Worm (Caenorhabditis elegans) whole organism, young adult: ENCODE data around the gene M02F4.2.

ENCODE experiments used
- C06A6.2 ChIP-seq: fragments of 200-800 bp; sonication (Bioruptor generic); conservative IDR thresholded peaks from 2 replicates; pipeline ENCODE4 v1.3.6; 2022; ENCODE audit warnings: missing genetic modification characterization, missing compliant biosample characterization
- F22D6.2 ChIP-seq: sonication (generic microtip); optimal IDR thresholded peaks from 2 replicates; lab custom pipeline; 2016; ENCODE audit warnings: mild to moderate bottlenecking, missing genetic modification characterization, missing compliant biosample characterization
- F57A8.1 ChIP-seq: fragments of 200-800 bp; sonication (Bioruptor generic); optimal IDR thresholded peaks from 2 replicates; lab custom pipeline; 2018; ENCODE audit warnings: mild to moderate bottlenecking, missing genetic modification characterization, moderate library complexity, missing compliant biosample characterization
- Y53G8AR.9 ChIP-seq: fragments of 200-800 bp; sonication (Bioruptor generic); conservative IDR thresholded peaks from 2 replicates; pipeline ENCODE4 v1.3.6; 2022; ENCODE audit warnings: missing genetic modification reagents, missing genetic modification characterization, missing compliant biosample characterization
- Y56A3A.18 ChIP-seq: fragments of 200-800 bp; sonication (Bioruptor generic); IDR thresholded peaks from 2 replicates; pipeline ENCODE4 v1.3.6; 2022; ENCODE audit warnings: missing genetic modification reagents, missing genetic modification characterization, missing compliant biosample characterization
- Y79H2A.3 ChIP-seq: fragments of 200-800 bp; sonication (Bioruptor generic); conservative IDR thresholded peaks from 2 replicates; pipeline ENCODE4 v1.3.6; 2022; ENCODE audit warnings: missing genetic modification reagents, missing genetic modification characterization, missing compliant biosample characterization
- Y95B8A.8 ChIP-seq: fragments of 200-800 bp; sonication (Bioruptor generic); IDR thresholded peaks from 2 replicates; pipeline ENCODE4 v1.3.6; 2022; ENCODE audit warnings: missing genetic modification reagents, missing genetic modification characterization, missing compliant biosample characterization
- ZK185.1 ChIP-seq: sonication (generic microtip); optimal IDR thresholded peaks from 2 replicates; lab custom pipeline; 2016; ENCODE audit warnings: mild to moderate bottlenecking, missing genetic modification characterization, missing compliant biosample characterization; ENCODE audit not compliant: poor library complexity, severe bottlenecking
- ama-1 ChIP-seq, 3 experiments: fragments of 150-350 bp in 1 of 3; sonication (generic microtip) in 2 of 3; optimal IDR thresholded peaks; 2 replicates each; lab custom pipeline; 2014 to 2018; ENCODE audit warnings: missing biosample characterization in 2 of 3, missing genetic modification characterization in 2 of 3, missing genetic modification reagents in 2 of 3
- ccch-3 ChIP-seq: fragments of 200-800 bp; sonication (Bioruptor generic); optimal IDR thresholded peaks from 2 replicates; lab custom pipeline; 2018; ENCODE audit warnings: mild to moderate bottlenecking, missing genetic modification characterization, missing compliant biosample characterization
- cebp-1 ChIP-seq, 2 experiments: fragments of 200-800 bp in 1 of 2; sonication (Bioruptor generic) in 1 of 2; sonication (generic microtip) in 1 of 2; IDR thresholded peaks in 1 of 2; optimal IDR thresholded peaks in 1 of 2; 2 replicates each; pipeline versions ENCODE4 v1.3.6 to Lab custom; 2017 to 2022; ENCODE audit warnings: missing compliant biosample characterization in 2 of 2, missing genetic modification characterization in 2 of 2, mild to moderate bottlenecking in 1 of 2, missing genetic modification reagents in 1 of 2, moderate library complexity in 1 of 2
- ceh-40 ChIP-seq: fragments of 200-800 bp; sonication (Bioruptor generic); IDR thresholded peaks from 2 replicates; pipeline ENCODE4 v1.3.6; 2022; ENCODE audit warnings: missing genetic modification characterization, missing compliant biosample characterization
- ceh-91 ChIP-seq: fragments of 200-800 bp; sonication (Bioruptor generic); IDR thresholded peaks from 2 replicates; pipeline ENCODE4 v1.3.6; 2022; ENCODE audit warnings: missing genetic modification reagents, missing genetic modification characterization, missing compliant biosample characterization
- chd-7 ChIP-seq: sonication (generic microtip); optimal IDR thresholded peaks from 2 replicates; lab custom pipeline; 2016; ENCODE audit warnings: mild to moderate bottlenecking, missing genetic modification characterization, moderate library complexity, missing compliant biosample characterization
- dpff-1 ChIP-seq: sonication (generic microtip); optimal IDR thresholded peaks from 2 replicates; lab custom pipeline; 2017; ENCODE audit warnings: mild to moderate bottlenecking, missing genetic modification characterization, missing compliant biosample characterization
- dpl-1 ChIP-seq: fragments of 150-350 bp; optimal IDR thresholded peaks from 2 replicates; lab custom pipeline; 2014; ENCODE audit warnings: missing biosample characterization, missing genetic modification reagents, missing genetic modification characterization
- egl-44 ChIP-seq: fragments of 200-800 bp; sonication (Bioruptor generic); IDR thresholded peaks from 2 replicates; pipeline ENCODE4 v1.3.6; 2022; ENCODE audit warnings: missing genetic modification reagents, missing genetic modification characterization, missing compliant biosample characterization
- ets-4 ChIP-seq: fragments of 200-800 bp; sonication (Bioruptor generic); optimal IDR thresholded peaks from 2 replicates; lab custom pipeline; 2018; ENCODE audit warnings: mild to moderate bottlenecking, missing genetic modification characterization, missing compliant biosample characterization
- gei-17 ChIP-seq: fragments of 200-800 bp; sonication (Bioruptor generic); optimal IDR thresholded peaks from 2 replicates; lab custom pipeline; 2018; ENCODE audit warnings: mild to moderate bottlenecking, missing genetic modification characterization, missing compliant biosample characterization
- him-1 ChIP-seq: sonication (generic microtip); optimal IDR thresholded peaks from 2 replicates; lab custom pipeline; 2016; ENCODE audit warnings: missing genotype, missing genetic modification reagents, missing genetic modification characterization, missing compliant biosample characterization
- hlh-26 ChIP-seq: fragments of 200-800 bp; sonication (Bioruptor generic); conservative IDR thresholded peaks from 2 replicates; pipeline ENCODE4 v1.3.6; 2022; ENCODE audit warnings: missing genetic modification reagents, missing genetic modification characterization, missing compliant biosample characterization
- hsf-1 ChIP-seq: fragments of 200-800 bp; sonication (Bioruptor generic); IDR thresholded peaks from 2 replicates; pipeline ENCODE4 v1.3.6; 2022; ENCODE audit warnings: missing genetic modification reagents, missing genetic modification characterization, missing compliant biosample characterization
- let-526 ChIP-seq: fragments of 200-800 bp; sonication (Bioruptor generic); IDR thresholded peaks from 2 replicates; pipeline ENCODE4 v1.3.6; 2022; ENCODE audit warnings: missing genetic modification reagents, missing genetic modification characterization, missing compliant biosample characterization
- lin-35 ChIP-seq, 3 experiments: fragments of 150-350 bp in 2 of 3; sonication (generic microtip) in 1 of 3; optimal IDR thresholded peaks; 2 replicates each; lab custom pipeline; 2014 to 2018; ENCODE audit warnings: missing biosample characterization in 3 of 3, missing genetic modification characterization in 3 of 3, missing genetic modification reagents in 3 of 3
- lin-40 ChIP-seq: sonication (generic microtip); optimal IDR thresholded peaks from 2 replicates; lab custom pipeline; 2016; ENCODE audit warnings: missing genetic modification characterization, mild to moderate bottlenecking, missing compliant biosample characterization, missing genotype, missing genetic modification reagents
- madf-6 ChIP-seq: fragments of 200-800 bp; sonication (Bioruptor generic); IDR thresholded peaks from 2 replicates; pipeline ENCODE4 v1.3.6; 2022; ENCODE audit warnings: missing genetic modification reagents, missing genetic modification characterization, missing compliant biosample characterization
- mxl-1 ChIP-seq: sonication (generic microtip); optimal IDR thresholded peaks from 2 replicates; lab custom pipeline; 2016; ENCODE audit warnings: missing genetic modification characterization, missing compliant biosample characterization
- nfya-2 ChIP-seq: fragments of 200-800 bp; sonication (Bioruptor generic); IDR thresholded peaks from 2 replicates; pipeline ENCODE4 v1.3.6; 2022; ENCODE audit warnings: missing genetic modification reagents, missing genetic modification characterization, missing compliant biosample characterization
- nhr-80 ChIP-seq: sonication (generic microtip); optimal IDR thresholded peaks from 2 replicates; lab custom pipeline; 2016; ENCODE audit warnings: missing genetic modification characterization, missing compliant biosample characterization
- pbrm-1 ChIP-seq: fragments of 200-800 bp; sonication (Bioruptor generic); IDR thresholded peaks from 2 replicates; pipeline ENCODE4 v1.3.6; 2022; ENCODE audit warnings: missing genetic modification reagents, missing genetic modification characterization, missing compliant biosample characterization
- pha-4 ChIP-seq: fragments of 150-350 bp; sonication (generic microtip); optimal IDR thresholded peaks from 2 replicates; lab custom pipeline; 2014; ENCODE audit warnings: missing biosample characterization, missing genetic modification reagents, missing genetic modification characterization
- repo-1 ChIP-seq: sonication (generic microtip); optimal IDR thresholded peaks from 2 replicates; lab custom pipeline; 2017; ENCODE audit warnings: mild to moderate bottlenecking, missing genetic modification characterization, missing compliant biosample characterization
- sea-2 ChIP-seq: fragments of 200-800 bp; sonication (Bioruptor generic); IDR thresholded peaks from 2 replicates; pipeline ENCODE4 v1.3.6; 2022; ENCODE audit warnings: missing genetic modification characterization, missing compliant biosample characterization
- somi-1 ChIP-seq: fragments of 200-800 bp; sonication (Bioruptor generic); optimal IDR thresholded peaks from 2 replicates; lab custom pipeline; 2018; ENCODE audit warnings: mild to moderate bottlenecking, missing genetic modification characterization, missing compliant biosample characterization
- tlf-1 ChIP-seq: fragments of 200-800 bp; sonication (Bioruptor generic); optimal IDR thresholded peaks from 2 replicates; lab custom pipeline; 2018; ENCODE audit warnings: mild to moderate bottlenecking, missing genetic modification characterization, missing compliant biosample characterization
- xnd-1 ChIP-seq: sonication (generic microtip); optimal IDR thresholded peaks from 2 replicates; lab custom pipeline; 2016; ENCODE audit warnings: missing genotype, missing genetic modification reagents, missing genetic modification characterization, missing compliant biosample characterization
- ztf-18 ChIP-seq: sonication (generic microtip); optimal IDR thresholded peaks from 2 replicates; lab custom pipeline; 2016; ENCODE audit warnings: missing genotype, mild to moderate bottlenecking, missing genetic modification characterization, missing compliant biosample characterization
- ztf-3 ChIP-seq: fragments of 200-800 bp; sonication (Bioruptor generic); optimal IDR thresholded peaks from 2 replicates; lab custom pipeline; 2018; ENCODE audit warnings: mild to moderate bottlenecking, missing genetic modification characterization, missing compliant biosample characterization

Gene M02F4.2

ce11 chrX:3022330-3023088 lies 11.6 kb downstream of the M02F4.2 start:
- TF ChIP-seq cebp-1 (GFP tag; IDR thresholded peaks at IDR 0.05; lab: Robert Waterston, UW), result peak; percentile 56; the same call in 1 of the 2 replicates
- TF ChIP-seq cebp-1 (tag; optimal IDR thresholded peaks at IDR 0.05; lab: Kevin White, UChicago), result peak; percentile 89
- TF ChIP-seq lin-35 (GFP tag; optimal IDR thresholded peaks at IDR 0.05; lab: Kevin White, UChicago), result no peak
- no peak for TF ChIP-seq tlf-1 (GFP tag; lab: Kevin White, UChicago)
- no peak for TF ChIP-seq him-1
- TF ChIP-seq F57A8.1, result no peak
- TF ChIP-seq pbrm-1, result no peak

DNA sequence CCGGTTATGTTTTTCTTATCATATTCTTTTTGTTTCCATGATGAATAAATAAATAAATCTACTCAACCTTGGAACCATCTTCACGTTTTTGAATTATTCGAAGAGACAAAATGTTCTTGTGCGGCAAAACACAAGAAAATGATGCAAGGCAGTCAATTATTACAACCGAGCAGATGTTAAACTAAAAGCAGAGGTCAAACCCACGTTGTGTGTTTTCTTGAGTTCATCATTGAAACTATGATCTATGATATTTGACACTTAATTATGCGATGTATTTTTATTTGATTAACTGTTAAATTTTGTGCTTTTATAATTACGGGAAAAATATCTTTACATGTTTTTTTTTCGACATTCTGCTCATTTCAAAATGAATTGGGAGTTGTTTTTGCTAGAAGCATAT lies 12.6 kb downstream of the M02F4.2 start:
- no peak for TF ChIP-seq pha-4
- no peak for TF ChIP-seq dpff-1 (tag; lab: Kevin White, UChicago)
- no peak for TF ChIP-seq ztf-18 (tag; lab: Kevin White, UChicago)
- TF ChIP-seq him-1, result no peak
- no peak for TF ChIP-seq F22D6.2
- TF ChIP-seq nhr-80, result no peak
- no peak for TF ChIP-seq Y95B8A.8 (GFP tag; lab: Robert Waterston, UW)
- no peak for TF ChIP-seq ztf-3 (GFP tag; lab: Kevin White, UChicago)
- TF ChIP-seq mxl-1 (tag; lab: Kevin White, UChicago), result no peak
- TF ChIP-seq nfya-2 (GFP tag; lab: Robert Waterston, UW), result no peak
- TF ChIP-seq hsf-1, result no peak
- TF ChIP-seq ceh-91 (GFP tag; lab: Robert Waterston, UW), result no peak
- no peak for TF ChIP-seq gei-17 (GFP tag; lab: Kevin White, UChicago)
- TF ChIP-seq Y53G8AR.9 (GFP tag; lab: Robert Waterston, UW), result no peak
- TF ChIP-seq egl-44, result no peak

ce11 chrX:3019996-3020395 lies 14.1 kb downstream of the M02F4.2 start:
- TF ChIP-seq lin-40 (tag; lab: Kevin White, UChicago), result peak; percentile 16
- TF ChIP-seq nhr-80, result peak; percentile 77
- no peak for TF ChIP-seq cebp-1 (GFP tag; IDR thresholded peaks at IDR 0.05; lab: Robert Waterston, UW)
- TF ChIP-seq cebp-1 (tag; optimal IDR thresholded peaks at IDR 0.05; lab: Kevin White, UChicago), result peak; percentile 30
- TF ChIP-seq lin-35 (GFP tag; optimal IDR thresholded peaks at IDR 0.05; lab: Kevin White, UChicago), result no peak

DNA sequence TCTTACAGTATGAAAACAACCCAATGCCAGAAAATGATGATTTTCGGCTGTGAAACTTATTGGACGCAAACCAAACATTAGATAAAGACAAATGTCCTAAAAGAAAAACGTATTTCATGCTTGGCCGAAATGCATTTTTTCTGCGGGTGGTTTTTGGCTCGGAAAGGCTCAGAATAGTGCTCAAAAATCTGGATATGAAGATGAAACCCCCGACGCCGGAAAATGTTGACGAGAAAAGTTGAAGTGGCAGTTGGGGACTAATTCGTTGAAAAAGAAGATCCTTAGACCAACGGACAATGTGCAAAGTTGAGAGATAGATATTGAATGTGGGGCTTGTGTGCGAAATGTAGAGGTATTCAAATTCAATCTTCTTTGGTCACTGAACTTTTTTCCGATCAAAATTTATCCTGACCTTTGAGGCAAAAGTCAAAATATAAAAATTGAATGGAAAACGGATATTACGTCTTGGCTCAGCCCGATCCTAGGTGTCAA lies 15.6 kb downstream of the M02F4.2 start, which contains the start of gene flp-18:
TSS of gene flp-18 (minus strand) at position 51 of the 492 bp plus-strand sequence.
- TF ChIP-seq Y79H2A.3 (GFP tag; lab: Robert Waterston, UW) (no peak), xnd-1 (tag; lab: Kevin White, UChicago) (no peak), ccch-3 (GFP tag; lab: Kevin White, UChicago) (no peak), somi-1 (GFP tag; lab: Kevin White, UChicago) (no peak), madf-6 (GFP tag; lab: Robert Waterston, UW) (no peak), repo-1 (no peak), lin-35 (GFP tag; optimal IDR thresholded peaks at IDR 0.05; lab: Kevin White, UChicago) (no peak), sea-2 (GFP tag; lab: Robert Waterston, UW) (no peak)
- TF ChIP-seq, all 124 proteins: peak for 0

- TF ChIP-seq ama-1 (optimal IDR thresholded peaks at IDR 0.05; lab: Kevin White, UChicago) (no peak), ama-1 (GFP tag; optimal IDR thresholded peaks at IDR 0.05; lab: Kevin White, UChicago) (no peak), chd-7 (no peak), Y56A3A.18 (no peak), C06A6.2 (GFP tag; lab: Robert Waterston, UW) (no peak), Y53G8AR.9 (GFP tag; lab: Robert Waterston, UW) (no peak), ets-4 (GFP tag; lab: Kevin White, UChicago) (no peak), ZK185.1 (no peak), let-526 (GFP tag; lab: Robert Waterston, UW) (no peak), hlh-26 (GFP tag; lab: Robert Waterston, UW) (no peak), ceh-91 (GFP tag; lab: Robert Waterston, UW) (no peak), dpl-1 (GFP tag; lab: Kevin White, UChicago) (no peak), ceh-40 (GFP tag; lab: Robert Waterston, UW) (no peak)
Observed at ce11 chrX:3009190-3009589, 24.9 kb downstream of the M02F4.2 start, which contains the start of gene Y48D7A.1. Gene Y48D7A.1 (plus strand): TSS chrX:3009490.
